Worm (Caenorhabditis elegans): ENCODE measurements around the gene lin-23.

The lin-23 gene

ce11 chrII:6324086-6324485, 47.0 kb upstream of the lin-23 start, which contains the start of gene sma-6 (continued):
- no peak for TF ChIP-seq ceh-82 (tag; optimal IDR thresholded peaks at IDR 0.05)
- TF ChIP-seq nhr-19 (GFP tag; conservative IDR thresholded peaks at IDR 0.05): no peak
- TF ChIP-seq ama-1 (optimal IDR thresholded peaks at IDR 0.05): no peak
- no peak for TF ChIP-seq alr-1 (tag; optimal IDR thresholded peaks at IDR 0.05; ENCODE audit: borderline replicate concordance)
- no peak for TF ChIP-seq lir-3 (tag; optimal IDR thresholded peaks at IDR 0.05; ENCODE audit: poor library complexity)
- TF ChIP-seq pqm-1 (tag; optimal IDR thresholded peaks at IDR 0.05): no peak
- TF ChIP-seq mab-9 (GFP tag; IDR thresholded peaks at IDR 0.05): no peak
- TF ChIP-seq irx-1 (tag; optimal IDR thresholded peaks at IDR 0.05): no peak
- TF ChIP-seq isw-1 (GFP tag; IDR thresholded peaks at IDR 0.05): no peak
- TF ChIP-seq sox-4 (tag; optimal IDR thresholded peaks at IDR 0.05): no peak
- no peak for TF ChIP-seq lin-15B (tag; optimal IDR thresholded peaks at IDR 0.05)
- TF ChIP-seq egl-27 (tag; optimal IDR thresholded peaks at IDR 0.05): no peak
- peak in 1 of 6 experiments; percentile 63 for TF ChIP-seq elt-3 (tag; optimal IDR thresholded peaks at IDR 0.05)
- no peak for TF ChIP-seq hlh-17 (GFP tag; optimal IDR thresholded peaks at IDR 0.05; ENCODE audit: borderline replicate concordance)
- no peak for TF ChIP-seq nhr-84 (tag; optimal IDR thresholded peaks at IDR 0.05)
- TF ChIP-seq nhr-12 (tag; optimal IDR thresholded peaks at IDR 0.05): no peak
- TF ChIP-seq F16B12.6 (tag; optimal IDR thresholded peaks at IDR 0.05): no peak
- no peak for TF ChIP-seq mdl-1 (tag; optimal IDR thresholded peaks at IDR 0.05)
- TF ChIP-seq nhr-71 (tag; optimal IDR thresholded peaks at IDR 0.05): no peak
- no peak for TF ChIP-seq C34B4.2 (tag; optimal IDR thresholded peaks at IDR 0.05)
- no peak for TF ChIP-seq tbx-2 (tag; optimal IDR thresholded peaks at IDR 0.05)
- no peak for TF ChIP-seq unc-130 (tag; optimal IDR thresholded peaks at IDR 0.05)
- TF ChIP-seq ztf-11 (tag; optimal IDR thresholded peaks at IDR 0.05): no peak
- TF ChIP-seq ztf-4 (tag; optimal IDR thresholded peaks at IDR 0.05): no peak
- TF ChIP-seq dpl-1 (GFP tag; optimal IDR thresholded peaks at IDR 0.05): peak in 1 of 3 experiments; percentile 7
- no peak for TF ChIP-seq elt-2 (tag; optimal IDR thresholded peaks at IDR 0.05)
- TF ChIP-seq jun-1 (tag; optimal IDR thresholded peaks at IDR 0.05): no peak
- TF ChIP-seq nhr-237 (tag; optimal IDR thresholded peaks at IDR 0.05): no peak
- TF ChIP-seq hlh-4 (tag; optimal IDR thresholded peaks at IDR 0.05): no peak
- peak in 1 of 2 experiments; percentile 23 for TF ChIP-seq lsy-2 (tag; optimal IDR thresholded peaks at IDR 0.05)
- TF ChIP-seq nhr-28 (tag; optimal IDR thresholded peaks at IDR 0.05): no peak
- no peak for TF ChIP-seq swsn-7 (tag; optimal IDR thresholded peaks at IDR 0.05)

ce11 chrII:6327317-6327716, 43.8 kb upstream of the lin-23 start:
- no peak for TF ChIP-seq mep-1 (tag; optimal IDR thresholded peaks at IDR 0.05)
- TF ChIP-seq grh-1 (GFP tag; IDR thresholded peaks at IDR 0.05): no peak
- no peak for TF ChIP-seq unc-30 (tag; optimal IDR thresholded peaks at IDR 0.05)
- TF ChIP-seq ets-5 (GFP tag; IDR thresholded peaks at IDR 0.05): no peak
- TF ChIP-seq nhr-90 (tag; optimal IDR thresholded peaks at IDR 0.05; ENCODE audit: poor library complexity): peak; percentile 4
- peak; percentile 6 for TF ChIP-seq pax-3 (tag; optimal IDR thresholded peaks at IDR 0.05)
- TF ChIP-seq nhr-19 (GFP tag; conservative IDR thresholded peaks at IDR 0.05): no peak
- TF ChIP-seq lin-14 (GFP tag; optimal IDR thresholded peaks at IDR 0.05): peak; percentile 22
- no peak for TF ChIP-seq egl-13 (tag; optimal IDR thresholded peaks at IDR 0.05)
- no peak for TF ChIP-seq egl-27 (tag; optimal IDR thresholded peaks at IDR 0.05)
- TF ChIP-seq hpl-2 (GFP tag; optimal IDR thresholded peaks at IDR 0.05): no peak
- no peak for TF ChIP-seq C04F5.9 (tag; optimal IDR thresholded peaks at IDR 0.05)
- TF ChIP-seq tbx-2 (tag; optimal IDR thresholded peaks at IDR 0.05): no peak
- TF ChIP-seq nhr-237 (tag; optimal IDR thresholded peaks at IDR 0.05): no peak
- no peak for TF ChIP-seq lin-39 (tag; optimal IDR thresholded peaks at IDR 0.05)
- TF ChIP-seq unc-98 (GFP tag; IDR thresholded peaks at IDR 0.05): no peak
- TF ChIP-seq C34B4.2 (tag; optimal IDR thresholded peaks at IDR 0.05): no peak
- TF ChIP-seq ces-1 (GFP tag; optimal IDR thresholded peaks at IDR 0.05): no peak
- TF ChIP-seq ceh-63 (GFP tag; optimal IDR thresholded peaks at IDR 0.05): no peak
- no peak for TF ChIP-seq snpc-4 (tag; optimal IDR thresholded peaks at IDR 0.05)
- no peak for TF ChIP-seq elt-3 (tag; optimal IDR thresholded peaks at IDR 0.05)
- peak; percentile 34 for TF ChIP-seq jun-1 (tag; optimal IDR thresholded peaks at IDR 0.05)
- TF ChIP-seq blmp-1 (tag; optimal IDR thresholded peaks at IDR 0.05): no peak
- TF ChIP-seq nhr-11 (tag; optimal IDR thresholded peaks at IDR 0.05): no peak
- TF ChIP-seq pqm-1 (tag; optimal IDR thresholded peaks at IDR 0.05): peak; percentile 39
- no peak for TF ChIP-seq mdl-1 (tag; optimal IDR thresholded peaks at IDR 0.05)
- TF ChIP-seq fos-1 (tag; optimal IDR thresholded peaks at IDR 0.05): no peak
- peak; percentile 16 for TF ChIP-seq nhr-20 (tag; optimal IDR thresholded peaks at IDR 0.05)
- peak in 1 of 2 experiments; percentile 21 for TF ChIP-seq lin-35 (GFP tag; optimal IDR thresholded peaks at IDR 0.05)
- no peak for TF ChIP-seq ceh-88 (GFP tag; IDR thresholded peaks at IDR 0.05)
